Worm (Caenorhabditis elegans) whole organism, mixed stage, embryonic: Measurements from ENCODE around the gene F56D6.19.

Experiments
- blmp-1 ChIP-seq: fragments of 150-350 bp; optimal IDR thresholded peaks from 2 replicates; lab custom pipeline; 2014; ENCODE audit warnings: missing biosample characterization, missing genetic modification characterization
- ceh-39 ChIP-seq: fragments of 150-350 bp; optimal IDR thresholded peaks from 2 replicates; lab custom pipeline; 2014; ENCODE audit warnings: missing biosample characterization, missing genetic modification characterization
- ceh-43 ChIP-seq: fragments of 200-800 bp; sonication (Bioruptor generic); optimal IDR thresholded peaks from 2 replicates; lab custom pipeline; 2018; ENCODE audit warnings: mild to moderate bottlenecking, missing genetic modification characterization, moderate library complexity, missing compliant biosample characterization
- ces-1 ChIP-seq: fragments of 150-350 bp; optimal IDR thresholded peaks from 2 replicates; lab custom pipeline; 2014; ENCODE audit warnings: missing biosample characterization, missing genetic modification reagents, missing genetic modification characterization
- cnd-1 ChIP-seq: fragments of 200-800 bp; sonication (Bioruptor generic); optimal IDR thresholded peaks from 2 replicates; lab custom pipeline; 2018; ENCODE audit warnings: mild to moderate bottlenecking, missing genetic modification characterization, missing compliant biosample characterization
- drap-1 ChIP-seq: fragments of 200-800 bp; sonication (Bioruptor generic); optimal IDR thresholded peaks from 3 replicates; lab custom pipeline; 2018; ENCODE audit warnings: mild to moderate bottlenecking, missing genetic modification characterization, missing compliant biosample characterization
- elt-1 ChIP-seq: sonication (generic microtip); optimal IDR thresholded peaks from 2 replicates; lab custom pipeline; 2017; ENCODE audit warnings: missing genetic modification characterization, mild to moderate bottlenecking, missing compliant biosample characterization, antibody characterized with exemption, moderate library complexity, borderline replicate concordance; ENCODE audit not compliant: insufficient read depth
- elt-3 ChIP-seq: fragments of 150-350 bp; optimal IDR thresholded peaks from 2 replicates; lab custom pipeline; 2014; ENCODE audit warnings: missing biosample characterization, missing genetic modification characterization
- hlh-1 ChIP-seq: fragments of 150-350 bp; optimal IDR thresholded peaks from 2 replicates; lab custom pipeline; 2014; ENCODE audit warnings: missing biosample characterization, missing genetic modification reagents, missing genetic modification characterization
- lin-13 ChIP-seq: fragments of 150-350 bp; optimal IDR thresholded peaks from 2 replicates; lab custom pipeline; 2014; ENCODE audit warnings: missing biosample characterization, missing genetic modification characterization
- lsy-2 ChIP-seq: fragments of 150-350 bp; optimal IDR thresholded peaks from 2 replicates; lab custom pipeline; 2014; ENCODE audit warnings: missing biosample characterization, missing genetic modification characterization
- mep-1 ChIP-seq: fragments of 150-350 bp; optimal IDR thresholded peaks from 2 replicates; lab custom pipeline; 2017; ENCODE audit warnings: missing biosample characterization, missing genetic modification reagents, missing genetic modification characterization, inconsistent platforms
- mls-2 ChIP-seq: sonication (generic microtip); optimal IDR thresholded peaks from 2 replicates; lab custom pipeline; 2016; ENCODE audit warnings: mild to moderate bottlenecking, missing genetic modification characterization, moderate library complexity, missing compliant biosample characterization
- nhr-12 ChIP-seq: fragments of 150-350 bp; optimal IDR thresholded peaks from 2 replicates; lab custom pipeline; 2014; ENCODE audit warnings: missing biosample characterization, missing genetic modification characterization
- nhr-2 ChIP-seq: fragments of 150-350 bp; optimal IDR thresholded peaks from 2 replicates; lab custom pipeline; 2014; ENCODE audit warnings: missing biosample characterization, missing genetic modification characterization
- nhr-237 ChIP-seq: fragments of 150-350 bp; optimal IDR thresholded peaks from 2 replicates; lab custom pipeline; 2014; ENCODE audit warnings: missing biosample characterization, missing genetic modification characterization
- nhr-28 ChIP-seq: fragments of 150-350 bp; optimal IDR thresholded peaks from 2 replicates; lab custom pipeline; 2014; ENCODE audit warnings: missing biosample characterization, missing genetic modification characterization
- nhr-76 ChIP-seq: sonication (generic microtip); optimal IDR thresholded peaks from 2 replicates; lab custom pipeline; 2017; ENCODE audit warnings: missing biosample characterization, missing genetic modification characterization
- pha-4 ChIP-seq: fragments of 150-350 bp; optimal IDR thresholded peaks from 2 replicates; lab custom pipeline; 2018; ENCODE audit warnings: missing biosample characterization, missing genetic modification reagents, missing genetic modification characterization
- sem-2 ChIP-seq: fragments of 200-800 bp; sonication (Bioruptor generic); optimal IDR thresholded peaks from 2 replicates; lab custom pipeline; 2018; ENCODE audit warnings: mild to moderate bottlenecking, missing genetic modification characterization, missing compliant biosample characterization
- snpc-4 ChIP-seq: fragments of 150-350 bp; optimal IDR thresholded peaks from 2 replicates; lab custom pipeline; 2014; ENCODE audit warnings: missing biosample characterization, missing genetic modification characterization
- sptf-1 ChIP-seq: sonication (generic microtip); optimal IDR thresholded peaks from 2 replicates; lab custom pipeline; 2017; ENCODE audit warnings: mild to moderate bottlenecking, missing genetic modification characterization, moderate library complexity, missing compliant biosample characterization
- tbx-8 ChIP-seq: fragments of 200-800 bp; sonication (Bioruptor generic); optimal IDR thresholded peaks from 2 replicates; lab custom pipeline; 2018; ENCODE audit warnings: mild to moderate bottlenecking, missing genetic modification characterization, moderate library complexity, missing compliant biosample characterization
- unc-120 ChIP-seq: sonication (generic microtip); optimal IDR thresholded peaks from 2 replicates; lab custom pipeline; 2017; ENCODE audit warnings: missing genetic modification characterization, missing compliant biosample characterization; ENCODE audit not compliant: poor library complexity, severe bottlenecking
- unc-39 ChIP-seq: fragments of 150-350 bp; optimal IDR thresholded peaks from 2 replicates; lab custom pipeline; 2014; ENCODE audit warnings: missing biosample characterization, missing genetic modification characterization
- zip-8 ChIP-seq: fragments of 150-350 bp; optimal IDR thresholded peaks from 2 replicates; lab custom pipeline; 2014; ENCODE audit warnings: missing biosample characterization, missing genetic modification characterization

Gene F56D6.19

DNA sequence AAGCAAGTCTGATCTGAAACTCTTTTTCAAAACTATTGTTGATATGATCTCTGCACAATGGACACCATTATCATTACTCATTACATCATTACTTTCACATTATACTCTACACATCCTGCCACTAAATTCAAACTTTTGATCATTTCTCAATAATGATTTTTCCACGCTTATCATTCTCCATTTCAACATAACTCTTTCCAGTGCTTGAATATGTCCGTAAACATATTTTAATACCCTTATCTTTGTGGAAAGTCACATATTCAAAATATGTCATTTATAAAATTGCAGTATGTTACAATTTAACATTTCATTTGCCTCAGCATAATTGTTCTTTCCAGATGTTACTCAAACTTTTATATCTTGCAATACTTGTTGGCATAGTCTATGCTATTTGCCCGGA, 45.8 kb downstream of the F56D6.19 start, which contains the start of gene clec-75:
Gene clec-75 (plus strand): TSS at position 339 of the 400 bp plus-strand sequence.
- TF ChIP-seq unc-120 (no peak), sptf-1 (tag; lab: Kevin White, UChicago) (no peak), nhr-2 (tag; lab: Kevin White, UChicago) (no peak), elt-3 (tag; lab: Kevin White, UChicago) (no peak), mep-1 (tag; lab: Kevin White, UChicago) (no peak), mls-2 (tag; lab: Kevin White, UChicago) (no peak), ces-1 (GFP tag; lab: Kevin White, UChicago) (no peak), drap-1 (GFP tag; lab: Kevin White, UChicago) (no peak), nhr-76 (tag; lab: Kevin White, UChicago) (no peak), zip-8 (tag; lab: Kevin White, UChicago) (no peak), tbx-8 (GFP tag; lab: Kevin White, UChicago) (no peak), lsy-2 (no peak), nhr-28 (tag; lab: Kevin White, UChicago) (no peak)

DNA sequence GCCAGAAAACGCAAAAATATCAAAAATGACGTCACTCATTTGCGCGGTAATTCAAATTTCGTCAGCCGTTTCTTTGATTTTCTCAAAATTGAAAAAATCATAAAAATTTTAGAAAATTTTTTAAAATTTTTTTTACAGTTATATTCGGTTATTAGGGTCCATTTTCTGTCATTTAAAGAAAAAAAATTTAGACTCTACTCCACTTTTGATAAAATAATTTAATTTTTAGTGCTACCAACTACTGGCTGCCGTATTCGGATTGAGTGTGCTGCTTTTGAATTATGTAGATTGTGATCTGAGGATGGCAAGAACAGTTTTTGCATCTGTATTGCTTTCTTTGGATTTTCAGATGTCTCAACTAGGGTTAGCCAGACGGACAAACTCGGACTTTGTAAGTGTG, 48.0 kb downstream of the F56D6.19 start, which contains the start of gene Y46C8AM.1:
Gene Y46C8AM.1 (plus strand): TSS at position 301 of the 400 bp plus-strand sequence.
- TF ChIP-seq elt-3 (tag; lab: Kevin White, UChicago) = no peak
- TF ChIP-seq blmp-1 (tag; lab: Kevin White, UChicago) = no peak
- TF ChIP-seq ceh-39 (tag; lab: Kevin White, UChicago) = no peak
- no peak for TF ChIP-seq nhr-12 (tag; lab: Kevin White, UChicago)
- no peak for TF ChIP-seq pha-4 (tag; lab: Kevin White, UChicago)
- no peak for TF ChIP-seq zip-8 (tag; lab: Kevin White, UChicago)
- no peak for TF ChIP-seq nhr-76 (tag; lab: Kevin White, UChicago)
- TF ChIP-seq cnd-1 (tag; lab: Kevin White, UChicago) = no peak
- TF ChIP-seq drap-1 (GFP tag; lab: Kevin White, UChicago) = no peak
- no peak for TF ChIP-seq mep-1 (tag; lab: Kevin White, UChicago)
- no peak for TF ChIP-seq unc-120
- no peak for TF ChIP-seq ceh-43 (GFP tag; lab: Kevin White, UChicago)
- TF ChIP-seq, all 35 proteins: peak for 0

DNA sequence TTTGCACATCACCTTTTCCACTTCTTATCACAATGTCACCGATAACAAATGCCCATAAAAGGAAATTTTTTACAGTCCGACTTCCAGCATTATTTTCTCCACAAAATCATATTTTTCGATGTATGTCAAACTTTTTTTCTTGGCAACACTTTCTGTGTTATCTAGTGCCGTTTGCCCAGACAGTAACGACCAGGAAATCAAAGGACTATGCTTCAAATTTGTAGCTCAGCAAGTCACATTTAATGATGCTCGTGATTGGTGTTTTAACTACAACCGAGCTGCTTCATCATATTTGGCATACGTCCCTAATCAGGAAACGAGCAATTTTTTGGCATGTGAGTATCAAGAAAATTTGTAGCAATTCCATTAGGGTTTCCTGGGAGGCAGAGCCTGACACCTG, 48.9 kb downstream of the F56D6.19 start:
- TF ChIP-seq unc-39 (tag; lab: Kevin White, UChicago) = no peak
- TF ChIP-seq elt-1 (tag; lab: Kevin White, UChicago) = no peak
- TF ChIP-seq snpc-4 = no peak
- no peak for TF ChIP-seq zip-8 (tag; lab: Kevin White, UChicago)
- TF ChIP-seq nhr-237 (tag; lab: Kevin White, UChicago) = no peak
- TF ChIP-seq ceh-43 (GFP tag; lab: Kevin White, UChicago) = no peak
- TF ChIP-seq hlh-1 = no peak
- no peak for TF ChIP-seq sptf-1 (tag; lab: Kevin White, UChicago)
- no peak for TF ChIP-seq lin-13
- TF ChIP-seq tbx-8 (GFP tag; lab: Kevin White, UChicago) = no peak
- no peak for TF ChIP-seq ceh-39 (tag; lab: Kevin White, UChicago)
- no peak for TF ChIP-seq elt-3 (tag; lab: Kevin White, UChicago)
- TF ChIP-seq sem-2 (GFP tag; lab: Kevin White, UChicago) = no peak
- TF ChIP-seq, all 35 proteins: peak for 0
